Worm (Caenorhabditis elegans) whole organism, mixed stage, embryonic: Measurements from ENCODE around the gene dod-19.

Experiments used
- M03D4.4 ChIP-seq: sonication (generic microtip); optimal IDR thresholded peaks from 2 replicates; lab custom pipeline; 2017; ENCODE audit warnings: mild to moderate bottlenecking, missing genetic modification characterization, missing compliant biosample characterization
- bed-3 ChIP-seq: fragments of 200-800 bp; sonication (Bioruptor generic); optimal IDR thresholded peaks from 3 replicates; lab custom pipeline; 2018; ENCODE audit warnings: mild to moderate bottlenecking, missing genetic modification characterization, moderate library complexity, missing compliant biosample characterization
- blmp-1 ChIP-seq: fragments of 150-350 bp; optimal IDR thresholded peaks from 2 replicates; lab custom pipeline; 2014; ENCODE audit warnings: missing biosample characterization, missing genetic modification characterization
- ceh-39 ChIP-seq: fragments of 150-350 bp; optimal IDR thresholded peaks from 2 replicates; lab custom pipeline; 2014; ENCODE audit warnings: missing biosample characterization, missing genetic modification characterization
- ceh-43 ChIP-seq: fragments of 200-800 bp; sonication (Bioruptor generic); optimal IDR thresholded peaks from 2 replicates; lab custom pipeline; 2018; ENCODE audit warnings: mild to moderate bottlenecking, missing genetic modification characterization, moderate library complexity, missing compliant biosample characterization
- ceh-83 ChIP-seq: fragments of 200-800 bp; sonication (Bioruptor generic); optimal IDR thresholded peaks from 2 replicates; lab custom pipeline; 2018; ENCODE audit warnings: mild to moderate bottlenecking, missing genetic modification characterization, missing compliant biosample characterization
- cnd-1 ChIP-seq: fragments of 200-800 bp; sonication (Bioruptor generic); optimal IDR thresholded peaks from 2 replicates; lab custom pipeline; 2018; ENCODE audit warnings: mild to moderate bottlenecking, missing genetic modification characterization, missing compliant biosample characterization
- drap-1 ChIP-seq: fragments of 200-800 bp; sonication (Bioruptor generic); optimal IDR thresholded peaks from 3 replicates; lab custom pipeline; 2018; ENCODE audit warnings: mild to moderate bottlenecking, missing genetic modification characterization, missing compliant biosample characterization
- elt-1 ChIP-seq: sonication (generic microtip); optimal IDR thresholded peaks from 2 replicates; lab custom pipeline; 2017; ENCODE audit warnings: missing genetic modification characterization, mild to moderate bottlenecking, missing compliant biosample characterization, antibody characterized with exemption, moderate library complexity, borderline replicate concordance; ENCODE audit not compliant: insufficient read depth
- elt-3 ChIP-seq: fragments of 150-350 bp; optimal IDR thresholded peaks from 2 replicates; lab custom pipeline; 2014; ENCODE audit warnings: missing biosample characterization, missing genetic modification characterization
- flh-1 ChIP-seq: fragments of 200-800 bp; sonication (Bioruptor generic); optimal IDR thresholded peaks from 2 replicates; lab custom pipeline; 2018; ENCODE audit warnings: mild to moderate bottlenecking, missing genetic modification characterization, moderate library complexity, missing compliant biosample characterization
- ham-2 ChIP-seq: fragments of 200-800 bp; sonication (Bioruptor generic); optimal IDR thresholded peaks from 2 replicates; lab custom pipeline; 2018; ENCODE audit warnings: mild to moderate bottlenecking, missing genetic modification characterization, missing compliant biosample characterization
- hlh-1 ChIP-seq: fragments of 150-350 bp; optimal IDR thresholded peaks from 2 replicates; lab custom pipeline; 2014; ENCODE audit warnings: missing biosample characterization, missing genetic modification reagents, missing genetic modification characterization
- lin-13 ChIP-seq: fragments of 150-350 bp; optimal IDR thresholded peaks from 2 replicates; lab custom pipeline; 2014; ENCODE audit warnings: missing biosample characterization, missing genetic modification characterization
- lin-32 ChIP-seq: fragments of 200-800 bp; sonication (Bioruptor generic); optimal IDR thresholded peaks from 2 replicates; lab custom pipeline; 2018; ENCODE audit warnings: mild to moderate bottlenecking, missing genetic modification characterization, missing compliant biosample characterization
- lsy-2 ChIP-seq: fragments of 150-350 bp; optimal IDR thresholded peaks from 2 replicates; lab custom pipeline; 2014; ENCODE audit warnings: missing biosample characterization, missing genetic modification characterization
- mab-5 ChIP-seq: fragments of 150-350 bp; optimal IDR thresholded peaks from 2 replicates; lab custom pipeline; 2014; ENCODE audit warnings: missing biosample characterization, missing genetic modification characterization
- nhr-12 ChIP-seq: fragments of 150-350 bp; optimal IDR thresholded peaks from 2 replicates; lab custom pipeline; 2014; ENCODE audit warnings: missing biosample characterization, missing genetic modification characterization
- nhr-237 ChIP-seq: fragments of 150-350 bp; optimal IDR thresholded peaks from 2 replicates; lab custom pipeline; 2014; ENCODE audit warnings: missing biosample characterization, missing genetic modification characterization
- nhr-28 ChIP-seq: fragments of 150-350 bp; optimal IDR thresholded peaks from 2 replicates; lab custom pipeline; 2014; ENCODE audit warnings: missing biosample characterization, missing genetic modification characterization
- nhr-76 ChIP-seq: sonication (generic microtip); optimal IDR thresholded peaks from 2 replicates; lab custom pipeline; 2017; ENCODE audit warnings: missing biosample characterization, missing genetic modification characterization
- pha-4 ChIP-seq: fragments of 150-350 bp; optimal IDR thresholded peaks from 2 replicates; lab custom pipeline; 2018; ENCODE audit warnings: missing biosample characterization, missing genetic modification reagents, missing genetic modification characterization
- snpc-4 ChIP-seq: fragments of 150-350 bp; optimal IDR thresholded peaks from 2 replicates; lab custom pipeline; 2014; ENCODE audit warnings: missing biosample characterization, missing genetic modification characterization
- sptf-1 ChIP-seq: sonication (generic microtip); optimal IDR thresholded peaks from 2 replicates; lab custom pipeline; 2017; ENCODE audit warnings: mild to moderate bottlenecking, missing genetic modification characterization, moderate library complexity, missing compliant biosample characterization
- unc-120 ChIP-seq: sonication (generic microtip); optimal IDR thresholded peaks from 2 replicates; lab custom pipeline; 2017; ENCODE audit warnings: missing genetic modification characterization, missing compliant biosample characterization; ENCODE audit not compliant: poor library complexity, severe bottlenecking
- unc-39 ChIP-seq: fragments of 150-350 bp; optimal IDR thresholded peaks from 2 replicates; lab custom pipeline; 2014; ENCODE audit warnings: missing biosample characterization, missing genetic modification characterization
- unc-62 ChIP-seq: fragments of 150-350 bp; optimal IDR thresholded peaks from 2 replicates; lab custom pipeline; 2014; ENCODE audit warnings: missing biosample characterization, missing genetic modification reagents, missing genetic modification characterization
- zip-8 ChIP-seq: fragments of 150-350 bp; optimal IDR thresholded peaks from 2 replicates; lab custom pipeline; 2014; ENCODE audit warnings: missing biosample characterization, missing genetic modification characterization
- ztf-11 ChIP-seq: fragments of 150-350 bp; optimal IDR thresholded peaks from 2 replicates; lab custom pipeline; 2014; ENCODE audit warnings: missing biosample characterization, missing genetic modification characterization

Gene dod-19

DNA sequence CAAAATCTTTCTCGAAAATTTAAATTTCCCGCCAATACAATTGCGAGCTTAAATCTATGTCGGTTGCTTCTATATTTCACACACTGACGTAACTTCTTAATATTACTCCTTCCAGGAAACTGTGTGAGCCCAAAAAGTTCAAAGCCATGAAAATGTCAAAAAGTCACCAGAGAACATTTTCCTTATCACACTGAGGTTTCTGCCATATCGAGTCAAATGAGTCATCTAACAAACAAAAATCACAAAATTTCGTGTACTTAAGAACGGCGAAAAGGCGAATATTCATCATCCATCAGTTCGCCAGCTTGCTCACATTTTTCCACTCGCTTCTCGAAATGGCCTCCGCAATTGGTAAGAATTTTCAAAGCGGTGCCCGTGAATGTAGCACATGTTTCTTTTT lies 35.1 kb upstream of the dod-19 start, which contains the start of gene M02H5.8:
TSS of gene M02H5.8 (plus strand) at position 297 of the 400 bp plus-strand sequence.
- TF ChIP-seq nhr-76 (tag; lab: Kevin White, UChicago) (no peak), M03D4.4 (tag; lab: Kevin White, UChicago) (no peak), ham-2 (no peak), snpc-4 (tag; lab: Kevin White, UChicago) (no peak), nhr-237 (tag; lab: Kevin White, UChicago) (no peak), elt-3 (no peak), unc-120 (tag; lab: Kevin White, UChicago) (no peak)
- TF ChIP-seq, all 35 proteins: peak for 0

DNA sequence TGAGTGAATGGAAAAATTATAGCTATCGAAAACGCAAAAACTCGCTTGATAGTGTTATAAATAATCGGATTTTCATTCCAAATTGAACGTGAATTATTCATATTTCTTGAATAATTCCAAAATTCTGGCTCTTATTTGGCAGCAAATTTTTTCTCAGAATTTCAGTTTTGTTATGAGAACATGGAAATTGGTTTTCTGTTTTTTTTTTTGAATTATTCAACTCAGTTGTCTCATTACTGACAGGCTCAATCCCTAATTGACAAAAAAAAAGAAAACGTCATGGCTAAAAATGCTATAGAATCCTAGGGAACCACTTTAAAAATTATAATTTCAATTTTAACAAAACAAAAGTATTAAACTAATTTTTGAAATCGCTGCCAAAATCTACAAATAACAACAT lies 34.6 kb upstream of the dod-19 start, which contains the start of gene srh-35:
TSS of gene srh-35 (minus strand) at position 101 of the 400 bp plus-strand sequence.
- TF ChIP-seq nhr-76 (tag; lab: Kevin White, UChicago) (no peak), zip-8 (tag; lab: Kevin White, UChicago) (no peak), ceh-39 (tag; lab: Kevin White, UChicago) (no peak), drap-1 (GFP tag; lab: Kevin White, UChicago) (no peak), blmp-1 (tag; lab: Kevin White, UChicago) (no peak), unc-62 (GFP tag; lab: Kevin White, UChicago) (no peak), ceh-43 (GFP tag; lab: Kevin White, UChicago) (no peak), ham-2 (no peak), lin-32 (GFP tag; lab: Kevin White, UChicago) (no peak), bed-3 (GFP tag; lab: Kevin White, UChicago) (no peak), snpc-4 (tag; lab: Kevin White, UChicago) (no peak), lsy-2 (tag; lab: Kevin White, UChicago) (no peak), hlh-1 (tag; lab: Kevin White, UChicago) (no peak), unc-120 (tag; lab: Kevin White, UChicago) (no peak)

DNA sequence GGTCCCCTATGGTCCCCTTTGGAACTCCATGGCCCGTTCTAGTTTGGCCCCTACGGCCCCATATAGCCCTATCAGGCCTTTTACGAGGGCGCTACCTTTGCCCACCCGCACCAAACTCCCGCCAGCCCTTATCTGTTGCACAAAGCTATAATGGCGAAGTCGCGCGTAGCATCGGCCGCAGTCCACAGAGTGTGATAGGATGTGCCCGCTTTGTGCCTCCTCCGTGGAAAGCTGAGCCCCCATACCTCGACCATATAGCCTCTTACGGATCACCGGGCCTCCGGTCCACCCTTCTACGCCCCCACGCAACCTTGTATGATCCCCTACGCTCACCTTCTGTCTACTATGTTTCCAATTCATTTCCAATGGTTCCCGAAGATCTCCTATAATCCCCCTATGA lies 32.4 kb upstream of the dod-19 start:
- TF ChIP-seq unc-62 (GFP tag; lab: Kevin White, UChicago) = no peak

DNA sequence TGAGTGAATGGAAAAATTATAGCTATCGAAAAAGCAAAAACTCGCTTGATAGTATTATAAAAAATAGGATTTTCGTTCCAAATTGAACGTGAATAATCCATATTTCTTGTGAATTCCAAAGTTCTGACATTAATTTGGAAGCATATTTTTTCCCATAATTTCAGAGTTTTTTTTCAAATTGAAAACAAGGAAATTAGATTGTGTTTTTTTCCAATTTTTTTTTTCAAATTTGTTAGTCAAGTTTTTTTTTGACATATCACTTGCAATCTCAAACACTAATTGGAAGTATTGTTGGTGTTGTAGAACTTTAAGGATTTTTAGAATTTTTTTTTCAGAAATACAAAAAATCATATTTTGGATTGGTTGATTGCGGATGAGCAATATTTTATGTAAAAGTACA lies 32.0 kb upstream of the dod-19 start, which contains the start of gene srh-34:
TSS of gene srh-34 (minus strand) at position 101 of the 400 bp plus-strand sequence.
- TF ChIP-seq bed-3 (GFP tag; lab: Kevin White, UChicago) (no peak), pha-4 (tag; lab: Kevin White, UChicago) (no peak), ceh-83 (no peak), hlh-1 (tag; lab: Kevin White, UChicago) (no peak), drap-1 (GFP tag; lab: Kevin White, UChicago) (no peak), flh-1 (no peak), ceh-43 (GFP tag; lab: Kevin White, UChicago) (no peak), nhr-12 (tag; lab: Kevin White, UChicago) (no peak), nhr-28 (no peak), blmp-1 (tag; lab: Kevin White, UChicago) (no peak), unc-39 (tag; lab: Kevin White, UChicago) (no peak), cnd-1 (tag; lab: Kevin White, UChicago) (no peak), ztf-11 (tag; lab: Kevin White, UChicago) (no peak), sptf-1 (tag; lab: Kevin White, UChicago) (no peak), elt-1 (tag; lab: Kevin White, UChicago) (no peak), unc-62 (GFP tag; lab: Kevin White, UChicago) (no peak), ceh-39 (tag; lab: Kevin White, UChicago) (no peak), snpc-4 (tag; lab: Kevin White, UChicago) (no peak)

DNA sequence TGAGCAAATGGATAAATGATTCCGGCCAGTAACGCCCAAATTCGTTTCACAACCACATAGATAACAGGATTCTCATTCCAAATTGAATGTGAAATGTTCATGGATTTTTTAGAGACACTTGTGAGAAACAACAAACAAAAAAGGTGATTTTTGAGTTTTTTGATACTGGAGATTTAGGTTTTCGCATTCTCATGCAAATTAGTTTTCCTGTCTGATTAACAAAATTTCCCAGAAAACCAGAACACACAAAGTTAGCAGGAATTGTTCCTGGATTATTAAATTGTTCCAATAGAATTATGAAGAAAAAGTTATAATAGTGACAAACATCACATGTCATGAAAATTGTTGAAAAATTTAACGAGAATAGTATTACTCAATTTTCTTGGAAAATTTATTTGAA lies 28.6 kb upstream of the dod-19 start, which contains the start of gene srh-33:
TSS of gene srh-33 (minus strand) at position 101 of the 400 bp plus-strand sequence.
- TF ChIP-seq mab-5 (tag; lab: Kevin White, UChicago) = no peak
- TF ChIP-seq lin-13 = no peak

DNA sequence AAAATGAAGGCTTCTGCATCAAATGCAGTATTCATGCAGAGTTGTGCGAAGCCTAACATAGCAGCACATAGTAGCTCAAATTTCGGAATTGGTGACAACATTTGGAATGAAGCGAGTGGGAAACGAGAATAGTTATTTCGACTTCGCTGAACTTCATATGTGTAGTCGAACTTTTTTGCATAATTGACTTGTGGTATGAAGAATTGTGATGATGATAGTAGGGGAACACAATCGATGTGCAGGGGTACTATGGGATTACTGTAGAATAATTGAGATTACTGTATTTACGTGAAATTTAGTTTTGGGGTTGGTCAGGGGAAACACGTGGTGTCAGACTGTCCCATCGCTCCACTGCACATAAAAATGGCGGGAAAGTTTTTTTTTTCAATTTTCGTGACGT lies 26.4 kb upstream of the dod-19 start, which contains the start of gene B0554.7:
TSS of gene B0554.7 (minus strand) at position 101 of the 400 bp plus-strand sequence.
- TF ChIP-seq unc-39 (tag; lab: Kevin White, UChicago) (no peak), bed-3 (GFP tag; lab: Kevin White, UChicago) (no peak), ceh-39 (tag; lab: Kevin White, UChicago) (no peak)
